Fruit fly (Drosophila melanogaster): Measurements from ENCODE around the gene RYa-R.
A peak's percentile ranks its signal among the peaks of the same experiment; 100 is the strongest.

- TF ChIP-seq Hr39 (GFP tag; optimal IDR thresholded peaks at IDR 0.05) (no peak), pdm3 (GFP tag; optimal IDR thresholded peaks at IDR 0.05) (no peak), CG34406 (GFP tag; optimal IDR thresholded peaks at IDR 0.05) (no peak), Lpt (GFP tag; optimal IDR thresholded peaks at IDR 0.05) (no peak), fkh (GFP tag; optimal IDR thresholded peaks at IDR 0.05) (peak; percentile 89), CG8119 (GFP tag; IDR thresholded peaks at IDR 0.05) (no peak), CG1621 (tag; optimal IDR thresholded peaks at IDR 0.05) (no peak), CG6163 (GFP tag; IDR thresholded peaks at IDR 0.05) (no peak), Hr4 (GFP tag; optimal IDR thresholded peaks at IDR 0.05) (no peak), topi (GFP tag; optimal IDR thresholded peaks at IDR 0.05) (no peak), salr (GFP tag; optimal IDR thresholded peaks at IDR 0.05) (no peak), CG16779 (tag; optimal IDR thresholded peaks at IDR 0.05) (no peak), eg (GFP tag; IDR thresholded peaks at IDR 0.05) (no peak)
Measured at dm6 chr3R:27067362-27067761, 70.6 kb downstream of the RYa-R start.
